Worm (Caenorhabditis elegans): Measurements from ENCODE around the gene F14D7.6.

Gene F14D7.6

ce11 chrV:14331477-14331876, 30.3 kb downstream of the F14D7.6 start, which contains the start of gene F47B8.8:
Gene F47B8.8 (plus strand): TSS chrV:14331733.
- TF ChIP-seq ets-7 (tag; optimal IDR thresholded peaks at IDR 0.05) (no peak), ama-1 (optimal IDR thresholded peaks at IDR 0.05) (no peak), hnd-1 (tag; optimal IDR thresholded peaks at IDR 0.05) (no peak), scrt-1 (GFP tag; IDR thresholded peaks at IDR 0.05) (no peak)

ce11 chrV:14333116-14333515, 31.9 kb downstream of the F14D7.6 start, which contains the start of gene srm-4:
Gene srm-4 (plus strand): TSS chrV:14333416.
- TF ChIP-seq sea-1 (GFP tag; conservative IDR thresholded peaks at IDR 0.05) (no peak), scrt-1 (GFP tag; IDR thresholded peaks at IDR 0.05) (no peak), hmg-4 (GFP tag; optimal IDR thresholded peaks at IDR 0.05) (no peak), tbx-11 (GFP tag; IDR thresholded peaks at IDR 0.05) (no peak), tra-4 (tag; optimal IDR thresholded peaks at IDR 0.05) (no peak)

ce11 chrV:14334901-14335300, 33.7 kb downstream of the F14D7.6 start, which contains the start of gene srm-5:
Gene srm-5 (plus strand): TSS chrV:14335201.
- TF ChIP-seq scrt-1 (GFP tag; IDR thresholded peaks at IDR 0.05) (no peak), sea-1 (GFP tag; conservative IDR thresholded peaks at IDR 0.05) (no peak), tbx-11 (GFP tag; IDR thresholded peaks at IDR 0.05) (no peak), ceh-36 (tag; optimal IDR thresholded peaks at IDR 0.05) (no peak), tbx-37 (GFP tag; conservative IDR thresholded peaks at IDR 0.05) (no peak), ets-7 (tag; optimal IDR thresholded peaks at IDR 0.05) (no peak), tra-4 (tag; optimal IDR thresholded peaks at IDR 0.05) (no peak), hmg-4 (GFP tag; optimal IDR thresholded peaks at IDR 0.05) (no peak), ama-1 (optimal IDR thresholded peaks at IDR 0.05) (no peak), aly-1 (tag; optimal IDR thresholded peaks at IDR 0.05) (no peak), pes-1 (GFP tag; IDR thresholded peaks at IDR 0.05) (no peak), B0310.2 (tag; optimal IDR thresholded peaks at IDR 0.05) (no peak), flt-1 (GFP tag; IDR thresholded peaks at IDR 0.05) (no peak)

ce11 chrV:14336655-14337054, 35.4 kb downstream of the F14D7.6 start, which contains the start of gene srm-6:
Gene srm-6 (plus strand): TSS chrV:14336955.
- TF ChIP-seq B0310.2 (tag; optimal IDR thresholded peaks at IDR 0.05) (no peak), ets-7 (tag; optimal IDR thresholded peaks at IDR 0.05) (no peak), tra-4 (tag; optimal IDR thresholded peaks at IDR 0.05) (no peak), F13C5.2 (tag; optimal IDR thresholded peaks at IDR 0.05) (no peak), hmg-4 (GFP tag; optimal IDR thresholded peaks at IDR 0.05) (no peak), scrt-1 (GFP tag; IDR thresholded peaks at IDR 0.05) (no peak), ceh-13 (GFP tag; optimal IDR thresholded peaks at IDR 0.05) (no peak), flt-1 (GFP tag; IDR thresholded peaks at IDR 0.05) (no peak)

ce11 chrV:14341672-14342071, 40.5 kb downstream of the F14D7.6 start, which contains the start of gene F47B8.10:
Gene F47B8.10 (plus strand): TSS chrV:14341972.
- TF ChIP-seq scrt-1 (GFP tag; IDR thresholded peaks at IDR 0.05) (no peak), flt-1 (GFP tag; IDR thresholded peaks at IDR 0.05) (no peak), pes-1 (GFP tag; IDR thresholded peaks at IDR 0.05) (no peak), hnd-1 (tag; optimal IDR thresholded peaks at IDR 0.05) (no peak), tra-4 (tag; optimal IDR thresholded peaks at IDR 0.05) (no peak)

ce11 chrV:14347234-14347826, 46.1 kb downstream of the F14D7.6 start, which contains the start of gene cept-2:
Gene cept-2 (plus strand): TSS chrV:14347766.
- peak; percentile 28 for TF ChIP-seq ets-7 (tag; optimal IDR thresholded peaks at IDR 0.05)
- TF ChIP-seq hmg-4 (GFP tag; optimal IDR thresholded peaks at IDR 0.05): no peak
- peak; percentile 75 for TF ChIP-seq F13C5.2 (tag; optimal IDR thresholded peaks at IDR 0.05)
- TF ChIP-seq tbx-11 (GFP tag; IDR thresholded peaks at IDR 0.05): no peak
- TF ChIP-seq sea-1 (GFP tag; conservative IDR thresholded peaks at IDR 0.05): no peak
- TF ChIP-seq ceh-36 (tag; optimal IDR thresholded peaks at IDR 0.05): no peak
- no peak for TF ChIP-seq B0310.2 (tag; optimal IDR thresholded peaks at IDR 0.05)
- no peak for TF ChIP-seq tra-4 (tag; optimal IDR thresholded peaks at IDR 0.05)
- peak; percentile 19; the same call in 1 of the 2 replicates for TF ChIP-seq tbx-37 (GFP tag; conservative IDR thresholded peaks at IDR 0.05)
- no peak for TF ChIP-seq hmbx-1 (tag; optimal IDR thresholded peaks at IDR 0.05)
- no peak for TF ChIP-seq ama-1 (optimal IDR thresholded peaks at IDR 0.05)

ce11 chrV:14350498-14350897, 49.3 kb downstream of the F14D7.6 start:
- no peak for TF ChIP-seq tra-4 (tag; optimal IDR thresholded peaks at IDR 0.05)
- no peak for TF ChIP-seq hmg-4 (GFP tag; optimal IDR thresholded peaks at IDR 0.05)
- no peak for TF ChIP-seq F13C5.2 (tag; optimal IDR thresholded peaks at IDR 0.05)
- no peak for TF ChIP-seq ceh-13 (GFP tag; optimal IDR thresholded peaks at IDR 0.05)
- TF ChIP-seq B0310.2 (tag; optimal IDR thresholded peaks at IDR 0.05): no peak
- no peak for TF ChIP-seq pes-1 (GFP tag; IDR thresholded peaks at IDR 0.05)
- no peak for TF ChIP-seq scrt-1 (GFP tag; IDR thresholded peaks at IDR 0.05)
- no peak for TF ChIP-seq tbx-11 (GFP tag; IDR thresholded peaks at IDR 0.05)
- no peak for TF ChIP-seq aly-1 (tag; optimal IDR thresholded peaks at IDR 0.05)

ce11 chrV:14350949-14351348, 49.7 kb downstream of the F14D7.6 start:
- TF ChIP-seq ets-7 (tag; optimal IDR thresholded peaks at IDR 0.05): no peak
- TF ChIP-seq hmg-4 (GFP tag; optimal IDR thresholded peaks at IDR 0.05): peak; percentile 34
- no peak for TF ChIP-seq scrt-1 (GFP tag; IDR thresholded peaks at IDR 0.05)
- no peak for TF ChIP-seq tra-4 (tag; optimal IDR thresholded peaks at IDR 0.05)
- no peak for TF ChIP-seq aly-1 (tag; optimal IDR thresholded peaks at IDR 0.05)
- TF ChIP-seq ceh-36 (tag; optimal IDR thresholded peaks at IDR 0.05): no peak
- no peak for TF ChIP-seq hnd-1 (tag; optimal IDR thresholded peaks at IDR 0.05)
- no peak for TF ChIP-seq pes-1 (GFP tag; IDR thresholded peaks at IDR 0.05)
- TF ChIP-seq flt-1 (GFP tag; IDR thresholded peaks at IDR 0.05): no peak
- no peak for TF ChIP-seq ama-1 (optimal IDR thresholded peaks at IDR 0.05)
- no peak for TF ChIP-seq hmbx-1 (tag; optimal IDR thresholded peaks at IDR 0.05)
- no peak for TF ChIP-seq B0310.2 (tag; optimal IDR thresholded peaks at IDR 0.05)
- TF ChIP-seq ceh-13 (GFP tag; optimal IDR thresholded peaks at IDR 0.05): no peak
- TF ChIP-seq tbx-11 (GFP tag; IDR thresholded peaks at IDR 0.05): no peak
- peak; percentile 7 for TF ChIP-seq F13C5.2 (tag; optimal IDR thresholded peaks at IDR 0.05)
- 0 out of 2 replicates have a peak, but pooled peaks have one; percentile 21 for TF ChIP-seq sea-1 (GFP tag; conservative IDR thresholded peaks at IDR 0.05)
- no peak for TF ChIP-seq tbx-37 (GFP tag; conservative IDR thresholded peaks at IDR 0.05)

All from whole organism, early embryonic.